Worm (Caenorhabditis elegans): Measurements from ENCODE around the gene npr-3.
A peak's percentile ranks its signal among the peaks of the same experiment; 100 is the strongest.

Gene npr-3

ce11 chrIV:11510664-11511063 is 50.9 kb downstream of the npr-3 start, which contains the start of gene M04B2.6:
M04B2.6 (minus strand) TSS chrIV:11510764.
- no peak for TF ChIP-seq sox-2 (GFP tag; IDR thresholded peaks at IDR 0.05)
- TF ChIP-seq pha-2 (tag; optimal IDR thresholded peaks at IDR 0.05), result no peak
- TF ChIP-seq Y22D7AL.16 (tag; optimal IDR thresholded peaks at IDR 0.05), result no peak
- TF ChIP-seq unc-42 (tag; optimal IDR thresholded peaks at IDR 0.05), result peak; percentile 0
